Worm (Caenorhabditis elegans) whole organism, young adult: ENCODE measurements around the gene T24H10.4.
A peak's percentile ranks its signal among the peaks of the same experiment; 100 is the strongest.

ENCODE experiments used
- B0019.2 ChIP-seq: fragments of 200-800 bp; sonication (Bioruptor generic); conservative IDR thresholded peaks from 2 replicates; pipeline ENCODE4 v1.3.6; 2022; ENCODE audit warnings: missing genetic modification reagents, missing genetic modification characterization, missing compliant biosample characterization
- B0336.3 ChIP-seq: fragments of 200-800 bp; sonication (Bioruptor generic); IDR thresholded peaks from 2 replicates; pipeline ENCODE4 v1.3.6; 2022; ENCODE audit warnings: missing genetic modification characterization, missing compliant biosample characterization
- F22D6.2 ChIP-seq: sonication (generic microtip); optimal IDR thresholded peaks from 2 replicates; lab custom pipeline; 2016; ENCODE audit warnings: mild to moderate bottlenecking, missing genetic modification characterization, missing compliant biosample characterization
- F49E8.2 ChIP-seq: sonication (generic microtip); optimal IDR thresholded peaks from 3 replicates; lab custom pipeline; 2017; ENCODE audit warnings: missing genetic modification characterization, mild to moderate bottlenecking, missing compliant biosample characterization, antibody characterized with exemption, moderate library complexity; ENCODE audit not compliant: insufficient read depth
- T26A5.8 ChIP-seq: sonication (generic microtip); optimal IDR thresholded peaks from 2 replicates; lab custom pipeline; 2016; ENCODE audit warnings: missing genetic modification characterization, missing compliant biosample characterization
- ama-1 ChIP-seq, 3 experiments: fragments of 150-350 bp in 1 of 3; sonication (generic microtip) in 2 of 3; optimal IDR thresholded peaks; 2 replicates each; lab custom pipeline; 2014 to 2018; ENCODE audit warnings: missing biosample characterization in 2 of 3, missing genetic modification characterization in 2 of 3, missing genetic modification reagents in 2 of 3
- aptf-3 ChIP-seq: fragments of 200-800 bp; sonication (Bioruptor generic); IDR thresholded peaks from 2 replicates; pipeline ENCODE4 v1.3.6; 2022; ENCODE audit warnings: missing genetic modification characterization, missing compliant biosample characterization
- atf-7 ChIP-seq: sonication (generic microtip); optimal IDR thresholded peaks from 2 replicates; lab custom pipeline; 2017; ENCODE audit warnings: mild to moderate bottlenecking, missing genetic modification characterization, missing compliant biosample characterization
- athp-1 ChIP-seq: sonication (generic microtip); optimal IDR thresholded peaks from 2 replicates; lab custom pipeline; 2017; ENCODE audit warnings: mild to moderate bottlenecking, missing genetic modification characterization, missing compliant biosample characterization
- attf-3 ChIP-seq: fragments of 200-800 bp; sonication (Bioruptor generic); conservative IDR thresholded peaks from 2 replicates; pipeline ENCODE4 v1.3.6; 2022; ENCODE audit warnings: missing genetic modification reagents, missing genetic modification characterization, missing compliant biosample characterization
- attf-5 ChIP-seq: fragments of 200-800 bp; sonication (Bioruptor generic); optimal IDR thresholded peaks from 2 replicates; lab custom pipeline; 2018; ENCODE audit warnings: mild to moderate bottlenecking, missing genetic modification characterization, missing compliant biosample characterization
- bed-1 ChIP-seq: fragments of 200-800 bp; sonication (Bioruptor generic); IDR thresholded peaks from 2 replicates; pipeline ENCODE4 v1.3.6; 2022; ENCODE audit warnings: missing genetic modification reagents, missing genetic modification characterization, missing compliant biosample characterization
- bed-2 ChIP-seq: fragments of 200-800 bp; sonication (Bioruptor generic); IDR thresholded peaks from 2 replicates; pipeline ENCODE4 v1.3.6; 2022; ENCODE audit warnings: missing genetic modification reagents, missing genetic modification characterization, missing compliant biosample characterization
- cebp-2 ChIP-seq: fragments of 200-800 bp; sonication (Bioruptor generic); IDR thresholded peaks from 2 replicates; pipeline ENCODE4 v1.3.6; 2022; ENCODE audit warnings: missing genetic modification characterization, missing compliant biosample characterization
- ceh-58 ChIP-seq: fragments of 200-800 bp; sonication (Bioruptor generic); IDR thresholded peaks from 2 replicates; pipeline ENCODE4 v1.3.6; 2022; ENCODE audit warnings: missing genetic modification characterization, missing compliant biosample characterization
- die-1 ChIP-seq: sonication (generic microtip); optimal IDR thresholded peaks from 2 replicates; lab custom pipeline; 2016; ENCODE audit warnings: missing genotype, mild to moderate bottlenecking, missing genetic modification characterization, missing compliant biosample characterization
- dpl-1 ChIP-seq: fragments of 150-350 bp; optimal IDR thresholded peaks from 2 replicates; lab custom pipeline; 2014; ENCODE audit warnings: missing biosample characterization, missing genetic modification reagents, missing genetic modification characterization
- egl-18 ChIP-seq: fragments of 200-800 bp; sonication (Bioruptor generic); IDR thresholded peaks from 2 replicates; pipeline ENCODE4 v1.3.6; 2022; ENCODE audit warnings: missing genetic modification reagents, missing genetic modification characterization, missing compliant biosample characterization
- egl-44 ChIP-seq: fragments of 200-800 bp; sonication (Bioruptor generic); IDR thresholded peaks from 2 replicates; pipeline ENCODE4 v1.3.6; 2022; ENCODE audit warnings: missing genetic modification reagents, missing genetic modification characterization, missing compliant biosample characterization
- fkh-3 ChIP-seq: sonication (generic microtip); optimal IDR thresholded peaks from 2 replicates; lab custom pipeline; 2016; ENCODE audit warnings: mild to moderate bottlenecking, missing genetic modification characterization, missing compliant biosample characterization
- gei-17 ChIP-seq: fragments of 200-800 bp; sonication (Bioruptor generic); optimal IDR thresholded peaks from 2 replicates; lab custom pipeline; 2018; ENCODE audit warnings: mild to moderate bottlenecking, missing genetic modification characterization, missing compliant biosample characterization
- him-1 ChIP-seq: sonication (generic microtip); optimal IDR thresholded peaks from 2 replicates; lab custom pipeline; 2016; ENCODE audit warnings: missing genotype, missing genetic modification reagents, missing genetic modification characterization, missing compliant biosample characterization
- hlh-12 ChIP-seq: sonication (generic microtip); optimal IDR thresholded peaks from 2 replicates; lab custom pipeline; 2016; ENCODE audit warnings: missing genetic modification characterization, missing compliant biosample characterization
- hlh-26 ChIP-seq: fragments of 200-800 bp; sonication (Bioruptor generic); conservative IDR thresholded peaks from 2 replicates; pipeline ENCODE4 v1.3.6; 2022; ENCODE audit warnings: missing genetic modification reagents, missing genetic modification characterization, missing compliant biosample characterization
- let-607 ChIP-seq, 2 experiments: fragments of 200-800 bp in 1 of 2; sonication (Bioruptor generic) in 1 of 2; sonication (generic microtip) in 1 of 2; optimal IDR thresholded peaks; 2 replicates each; lab custom pipeline; 2016 to 2018; ENCODE audit warnings: mild to moderate bottlenecking in 2 of 2, missing compliant biosample characterization in 2 of 2, missing genetic modification characterization in 2 of 2, moderate library complexity in 2 of 2, missing genotype in 1 of 2
- lin-54 ChIP-seq: fragments of 200-800 bp; sonication (Bioruptor generic); optimal IDR thresholded peaks from 2 replicates; lab custom pipeline; 2018; ENCODE audit warnings: mild to moderate bottlenecking, missing genetic modification characterization, missing compliant biosample characterization
- lsy-27 ChIP-seq: sonication (generic microtip); optimal IDR thresholded peaks from 2 replicates; lab custom pipeline; 2017; ENCODE audit warnings: missing genetic modification characterization, mild to moderate bottlenecking, missing compliant biosample characterization, antibody characterized with exemption, missing genotype, borderline replicate concordance; ENCODE audit not compliant: insufficient read depth
- mcd-1 ChIP-seq: fragments of 200-800 bp; sonication (Bioruptor generic); IDR thresholded peaks from 2 replicates; pipeline ENCODE4 v1.3.6; 2022; ENCODE audit warnings: missing genetic modification reagents, missing genetic modification characterization, missing compliant biosample characterization
- mes-4 ChIP-seq: sonication (generic microtip); optimal IDR thresholded peaks from 2 replicates; lab custom pipeline; 2016; ENCODE audit warnings: missing genotype, missing genetic modification characterization, missing compliant biosample characterization
- nhr-179 ChIP-seq: sonication (generic microtip); optimal IDR thresholded peaks from 2 replicates; lab custom pipeline; 2016; ENCODE audit warnings: mild to moderate bottlenecking, missing genetic modification characterization, missing compliant biosample characterization
- nhr-90 ChIP-seq: sonication (generic microtip); optimal IDR thresholded peaks from 2 replicates; lab custom pipeline; 2016; ENCODE audit warnings: missing genotype, mild to moderate bottlenecking, missing genetic modification characterization, missing compliant biosample characterization
- pbrm-1 ChIP-seq: fragments of 200-800 bp; sonication (Bioruptor generic); IDR thresholded peaks from 2 replicates; pipeline ENCODE4 v1.3.6; 2022; ENCODE audit warnings: missing genetic modification reagents, missing genetic modification characterization, missing compliant biosample characterization
- repo-1 ChIP-seq: sonication (generic microtip); optimal IDR thresholded peaks from 2 replicates; lab custom pipeline; 2017; ENCODE audit warnings: mild to moderate bottlenecking, missing genetic modification characterization, missing compliant biosample characterization
- snpc-1.1 ChIP-seq: sonication (generic microtip); optimal IDR thresholded peaks from 2 replicates; lab custom pipeline; 2017; ENCODE audit warnings: missing genetic modification characterization, mild to moderate bottlenecking, missing compliant biosample characterization, antibody characterized with exemption, moderate library complexity, missing genotype, missing genetic modification reagents; ENCODE audit not compliant: insufficient read depth
- snpc-1.3 ChIP-seq: sonication (generic microtip); optimal IDR thresholded peaks from 2 replicates; lab custom pipeline; 2017; ENCODE audit warnings: missing genetic modification characterization, mild to moderate bottlenecking, missing compliant biosample characterization, antibody characterized with exemption, moderate library complexity, missing genotype, missing genetic modification reagents; ENCODE audit not compliant: insufficient read depth
- snpc-3.4 ChIP-seq: sonication (generic microtip); optimal IDR thresholded peaks from 2 replicates; lab custom pipeline; 2017; ENCODE audit warnings: missing genetic modification characterization, mild to moderate bottlenecking, missing compliant biosample characterization, antibody characterized with exemption, moderate library complexity, missing genotype, missing genetic modification reagents
- snpc-4 ChIP-seq, 5 experiments: fragments of 150-350 bp in 1 of 5; sonication (generic microtip) in 4 of 5; optimal IDR thresholded peaks; 2 replicates each; lab custom pipeline; 2014 to 2018; ENCODE audit warnings: missing genetic modification characterization in 5 of 5, missing biosample characterization in 3 of 5, antibody characterized with exemption in 2 of 5, mild to moderate bottlenecking in 2 of 5, missing compliant biosample characterization in 2 of 5, missing genotype in 2 of 5, moderate library complexity in 2 of 5, missing genetic modification reagents in 1 of 5
- sptf-2 ChIP-seq: fragments of 200-800 bp; sonication (Bioruptor generic); optimal IDR thresholded peaks from 2 replicates; lab custom pipeline; 2018; ENCODE audit warnings: mild to moderate bottlenecking, missing genetic modification characterization, missing compliant biosample characterization
- tbx-9 ChIP-seq: sonication (generic microtip); optimal IDR thresholded peaks from 2 replicates; lab custom pipeline; 2016; ENCODE audit warnings: borderline replicate concordance, missing genetic modification characterization, inconsistent platforms, missing compliant biosample characterization
- ztf-22 ChIP-seq: fragments of 200-800 bp; sonication (Bioruptor generic); optimal IDR thresholded peaks from 2 replicates; lab custom pipeline; 2018; ENCODE audit warnings: mild to moderate bottlenecking, missing genetic modification characterization, moderate library complexity, missing compliant biosample characterization
- ztf-28 ChIP-seq: fragments of 200-800 bp; sonication (Bioruptor generic); IDR thresholded peaks from 2 replicates; pipeline ENCODE4 v1.3.6; 2022; ENCODE audit warnings: missing genetic modification reagents, missing genetic modification characterization, missing compliant biosample characterization
- ztf-3 ChIP-seq: fragments of 200-800 bp; sonication (Bioruptor generic); optimal IDR thresholded peaks from 2 replicates; lab custom pipeline; 2018; ENCODE audit warnings: mild to moderate bottlenecking, missing genetic modification characterization, missing compliant biosample characterization

T24H10.4 gene

DNA sequence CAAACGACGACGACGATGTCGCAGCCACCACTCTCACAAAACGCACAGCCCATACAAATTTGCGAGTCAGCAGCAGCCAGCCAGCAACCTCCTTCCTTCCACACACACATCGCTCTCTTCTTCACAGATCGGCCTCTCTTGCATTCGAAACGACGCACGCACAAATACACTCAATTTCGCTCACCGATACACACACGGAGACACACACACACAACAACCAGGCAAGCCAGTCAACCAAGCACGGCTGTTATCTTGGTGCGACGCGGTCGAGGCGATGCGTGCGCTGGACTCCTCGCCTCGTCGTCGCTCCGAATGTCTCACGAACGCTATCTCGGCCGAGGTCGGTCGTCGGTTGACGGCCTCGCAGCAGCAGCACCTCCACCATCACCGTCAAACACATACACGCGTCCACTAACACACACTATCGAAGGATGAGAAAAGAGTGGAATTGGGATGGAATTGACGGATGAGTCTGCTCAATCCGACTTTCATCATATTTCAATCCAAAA, 48.9 kb upstream of the T24H10.4 start (continued):
- TF ChIP-seq athp-1 (peak; percentile 9), gei-17 (GFP tag; lab: Kevin White, UChicago) (peak; percentile 34), B0019.2 (GFP tag; lab: Robert Waterston, UW) (no peak), aptf-3 (GFP tag; lab: Robert Waterston, UW) (no peak), bed-2 (GFP tag; lab: Robert Waterston, UW) (no peak), attf-5 (GFP tag; lab: Kevin White, UChicago) (peak; percentile 92), nhr-179 (tag; lab: Kevin White, UChicago) (no peak), B0336.3 (peak; percentile 83), bed-1 (GFP tag; lab: Robert Waterston, UW) (no peak), ztf-28 (GFP tag; lab: Robert Waterston, UW) (no peak), tbx-9 (tag; lab: Kevin White, UChicago) (no peak), sptf-2 (no peak), lin-54 (GFP tag; lab: Kevin White, UChicago) (peak; percentile 64), F22D6.2 (tag; lab: Kevin White, UChicago) (peak; percentile 14), hlh-12 (tag; lab: Kevin White, UChicago) (no peak), snpc-4 (GFP tag; optimal IDR thresholded peaks at IDR 0.05; lab: Kevin White, UChicago) (no peak), snpc-4 (tag; optimal IDR thresholded peaks at IDR 0.05; lab: Kevin White, UChicago) (peak in 3 of 4 experiments; percentile 62 to 70 (median 66)), dpl-1 (GFP tag; lab: Kevin White, UChicago) (no peak), egl-18 (GFP tag; lab: Robert Waterston, UW) (no peak), ceh-58 (no peak), attf-3 (GFP tag; lab: Robert Waterston, UW) (peak; percentile 46; the same call in 1 of the 2 replicates), snpc-3.4 (no peak), repo-1 (peak; percentile 19), cebp-2 (0 out of 2 replicates have a peak, but pooled peaks have one; percentile 18), atf-7 (tag; lab: Kevin White, UChicago) (peak; percentile 77), T26A5.8 (tag; lab: Kevin White, UChicago) (no peak), snpc-1.1 (tag; lab: Kevin White, UChicago) (no peak), ama-1 (optimal IDR thresholded peaks at IDR 0.05; lab: Kevin White, UChicago) (no peak), ama-1 (GFP tag; optimal IDR thresholded peaks at IDR 0.05; lab: Kevin White, UChicago) (no peak), pbrm-1 (GFP tag; lab: Robert Waterston, UW) (peak; percentile 69), hlh-26 (no peak), ztf-22 (GFP tag; lab: Kevin White, UChicago) (peak; percentile 6), snpc-1.3 (tag; lab: Kevin White, UChicago) (no peak), egl-44 (GFP tag; lab: Robert Waterston, UW) (0 out of 2 replicates have a peak, but pooled peaks have one; percentile 45), him-1 (tag; lab: Kevin White, UChicago) (no peak), die-1 (tag; lab: Kevin White, UChicago) (peak; percentile 29), fkh-3 (tag; lab: Kevin White, UChicago) (no peak), mes-4 (tag; lab: Kevin White, UChicago) (no peak), let-607 (tag; optimal IDR thresholded peaks at IDR 0.05; lab: Kevin White, UChicago) (peak; percentile 69 to 86), F49E8.2 (tag; lab: Kevin White, UChicago) (no peak), lsy-27 (no peak), nhr-90 (tag; lab: Kevin White, UChicago) (peak; percentile 60), mcd-1 (GFP tag; lab: Robert Waterston, UW) (peak; percentile 83), ztf-3 (GFP tag; lab: Kevin White, UChicago) (no peak)
